Worm (Caenorhabditis elegans): ENCODE data around the gene pde-3.

DNA sequence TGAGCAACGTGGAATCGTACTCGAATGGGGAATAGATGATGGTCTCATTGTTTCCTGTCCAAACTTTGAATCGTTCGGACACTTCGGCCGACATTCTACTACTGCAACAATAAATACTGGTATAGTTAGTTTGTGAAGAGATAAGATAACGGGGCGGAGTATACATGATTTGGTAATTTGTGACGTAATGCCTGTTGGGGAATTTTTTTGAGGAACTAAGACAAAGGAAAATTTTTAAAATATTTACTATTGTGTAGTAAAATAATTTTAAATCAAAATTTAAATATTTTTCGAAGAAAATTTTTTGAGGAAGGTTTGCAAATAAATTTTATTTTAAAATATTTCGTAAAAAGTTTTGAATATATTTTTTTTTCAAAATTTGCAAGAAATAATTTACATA is 44.5 kb downstream of the pde-3 start, which contains the start of gene elo-9:
- TF ChIP-seq ama-1 (optimal IDR thresholded peaks at IDR 0.05) (no peak), rnt-1 (tag; optimal IDR thresholded peaks at IDR 0.05) (no peak), pha-4 (tag; optimal IDR thresholded peaks at IDR 0.05) (no peak)
